Worm (Caenorhabditis elegans): ENCODE measurements around the gene T27A10.6.

Gene T27A10.6

ce11 chrX:3613665-3614064 is 17.5 kb upstream of the T27A10.6 start:
- TF ChIP-seq lin-32 (GFP tag; optimal IDR thresholded peaks at IDR 0.05) (no peak), ceh-43 (GFP tag; optimal IDR thresholded peaks at IDR 0.05) (no peak), drap-1 (GFP tag; optimal IDR thresholded peaks at IDR 0.05) (no peak), nhr-237 (tag; optimal IDR thresholded peaks at IDR 0.05) (no peak), unc-39 (tag; optimal IDR thresholded peaks at IDR 0.05) (no peak), sem-2 (GFP tag; optimal IDR thresholded peaks at IDR 0.05) (no peak), nhr-76 (tag; optimal IDR thresholded peaks at IDR 0.05) (no peak), pha-4 (tag; optimal IDR thresholded peaks at IDR 0.05) (no peak), unc-62 (GFP tag; optimal IDR thresholded peaks at IDR 0.05) (no peak), lsy-2 (tag; optimal IDR thresholded peaks at IDR 0.05) (no peak), elt-1 (tag; optimal IDR thresholded peaks at IDR 0.05; ENCODE audit: borderline replicate concordance, insufficient read depth) (no peak), sptf-1 (tag; optimal IDR thresholded peaks at IDR 0.05) (no peak), elt-3 (tag; optimal IDR thresholded peaks at IDR 0.05) (no peak), blmp-1 (tag; optimal IDR thresholded peaks at IDR 0.05) (no peak)

ce11 chrX:3611740-3612139 is 15.6 kb upstream of the T27A10.6 start:
- no peak for TF ChIP-seq lsy-2 (tag; optimal IDR thresholded peaks at IDR 0.05)
- TF ChIP-seq unc-62 (GFP tag; optimal IDR thresholded peaks at IDR 0.05): no peak
- TF ChIP-seq nhr-237 (tag; optimal IDR thresholded peaks at IDR 0.05): no peak
- TF ChIP-seq M03D4.4 (tag; optimal IDR thresholded peaks at IDR 0.05): no peak
- TF ChIP-seq ham-2 (GFP tag; optimal IDR thresholded peaks at IDR 0.05): no peak
- no peak for TF ChIP-seq mls-2 (tag; optimal IDR thresholded peaks at IDR 0.05)
- TF ChIP-seq ztf-11 (tag; optimal IDR thresholded peaks at IDR 0.05): no peak
- TF ChIP-seq ceh-39 (tag; optimal IDR thresholded peaks at IDR 0.05): no peak
- no peak for TF ChIP-seq tbx-8 (GFP tag; optimal IDR thresholded peaks at IDR 0.05)
- TF ChIP-seq zip-8 (tag; optimal IDR thresholded peaks at IDR 0.05): no peak
- TF ChIP-seq pha-4 (tag; optimal IDR thresholded peaks at IDR 0.05): no peak
- no peak for TF ChIP-seq mep-1 (tag; optimal IDR thresholded peaks at IDR 0.05)
- TF ChIP-seq nhr-76 (tag; optimal IDR thresholded peaks at IDR 0.05): no peak
- no peak for TF ChIP-seq mab-5 (tag; optimal IDR thresholded peaks at IDR 0.05)

DNA sequence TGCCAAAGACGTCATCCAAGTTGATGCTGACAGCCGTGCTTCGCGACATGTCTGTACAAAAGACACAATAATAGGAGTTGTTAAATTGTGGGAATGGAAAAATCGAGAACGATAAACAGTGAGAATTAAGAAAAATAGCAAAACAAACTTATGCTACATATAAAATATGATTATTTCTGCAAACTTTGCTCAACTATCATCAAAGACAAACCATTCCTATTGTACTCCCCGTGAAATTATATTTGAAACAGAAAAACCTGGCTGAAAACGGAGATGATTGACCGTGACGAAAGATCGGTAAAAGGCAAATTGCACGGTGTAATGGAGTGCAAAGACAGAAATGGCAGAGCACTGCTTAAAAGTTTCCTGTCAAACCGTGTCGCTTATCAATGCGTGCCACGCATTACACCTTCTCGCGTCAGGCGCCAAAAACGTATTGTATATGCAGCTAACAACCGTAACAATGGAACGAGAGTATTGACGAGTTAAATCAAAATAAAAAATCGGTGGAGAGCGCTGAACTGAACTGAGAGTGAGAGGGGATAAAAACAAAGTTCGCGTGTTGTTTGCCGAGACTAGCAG is 15.0 kb upstream of the T27A10.6 start, which contains the start of gene C18B2.5:
Gene C18B2.5, minus strand, starts transcription at position 51 of the 582 bp plus-strand sequence.
- no peak for TF ChIP-seq bed-3 (GFP tag; optimal IDR thresholded peaks at IDR 0.05)
- TF ChIP-seq sptf-1 (tag; optimal IDR thresholded peaks at IDR 0.05): no peak
- TF ChIP-seq ham-2 (GFP tag; optimal IDR thresholded peaks at IDR 0.05): no peak
- TF ChIP-seq ces-1 (GFP tag; optimal IDR thresholded peaks at IDR 0.05): no peak
- TF ChIP-seq lsy-2 (tag; optimal IDR thresholded peaks at IDR 0.05): no peak
- TF ChIP-seq ztf-11 (tag; optimal IDR thresholded peaks at IDR 0.05): no peak
- no peak for TF ChIP-seq pha-4 (tag; optimal IDR thresholded peaks at IDR 0.05)
- no peak for TF ChIP-seq M03D4.4 (tag; optimal IDR thresholded peaks at IDR 0.05)
- TF ChIP-seq zip-8 (tag; optimal IDR thresholded peaks at IDR 0.05): no peak
- no peak for TF ChIP-seq hlh-1 (tag; optimal IDR thresholded peaks at IDR 0.05)
- no peak for TF ChIP-seq drap-1 (GFP tag; optimal IDR thresholded peaks at IDR 0.05)
- TF ChIP-seq ceh-43 (GFP tag; optimal IDR thresholded peaks at IDR 0.05): no peak
- TF ChIP-seq snpc-4 (tag; optimal IDR thresholded peaks at IDR 0.05): no peak
- TF ChIP-seq unc-120 (tag; optimal IDR thresholded peaks at IDR 0.05; ENCODE audit: poor library complexity, severe bottlenecking): no peak
- TF ChIP-seq lin-13 (tag; optimal IDR thresholded peaks at IDR 0.05): no peak
- no peak for TF ChIP-seq elt-1 (tag; optimal IDR thresholded peaks at IDR 0.05; ENCODE audit: borderline replicate concordance, insufficient read depth)
- no peak for TF ChIP-seq nhr-2 (tag; optimal IDR thresholded peaks at IDR 0.05)
- no peak for TF ChIP-seq mep-1 (tag; optimal IDR thresholded peaks at IDR 0.05)

DNA sequence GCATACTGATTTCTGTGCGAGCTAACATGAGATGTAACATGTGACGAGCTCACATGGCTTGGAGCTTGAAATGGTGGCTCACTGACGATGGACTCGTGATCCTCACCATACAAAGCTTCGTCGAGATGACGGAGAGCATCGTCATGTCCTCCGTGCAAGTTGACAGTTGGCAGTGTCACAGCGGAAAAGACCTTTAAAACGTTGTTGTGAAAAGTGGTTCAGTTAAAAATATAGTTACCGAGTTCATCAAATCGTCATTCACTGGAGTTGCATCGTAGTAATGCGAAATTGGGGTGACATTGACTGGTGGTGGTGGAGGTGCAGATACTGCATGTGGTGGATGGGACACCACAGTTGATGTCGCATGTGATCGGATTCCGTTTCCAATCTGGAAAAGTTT is 14.3 kb upstream of the T27A10.6 start:
- no peak for TF ChIP-seq lin-13 (tag; optimal IDR thresholded peaks at IDR 0.05)
- TF ChIP-seq nhr-237 (tag; optimal IDR thresholded peaks at IDR 0.05): no peak
- TF ChIP-seq ces-1 (GFP tag; optimal IDR thresholded peaks at IDR 0.05): no peak
- TF ChIP-seq unc-62 (GFP tag; optimal IDR thresholded peaks at IDR 0.05): no peak
- no peak for TF ChIP-seq lin-32 (GFP tag; optimal IDR thresholded peaks at IDR 0.05)
- no peak for TF ChIP-seq unc-39 (tag; optimal IDR thresholded peaks at IDR 0.05)

- TF ChIP-seq pha-4 (tag; optimal IDR thresholded peaks at IDR 0.05): peak; percentile 28
- TF ChIP-seq snpc-4 (tag; optimal IDR thresholded peaks at IDR 0.05): no peak
- peak; percentile 57 for TF ChIP-seq mep-1 (tag; optimal IDR thresholded peaks at IDR 0.05)
- TF ChIP-seq tbx-8 (GFP tag; optimal IDR thresholded peaks at IDR 0.05): no peak
- TF ChIP-seq ham-2 (GFP tag; optimal IDR thresholded peaks at IDR 0.05): no peak
- no peak for TF ChIP-seq sptf-1 (tag; optimal IDR thresholded peaks at IDR 0.05)
- TF ChIP-seq unc-120 (tag; optimal IDR thresholded peaks at IDR 0.05; ENCODE audit: poor library complexity, severe bottlenecking): peak; percentile 79
- TF ChIP-seq nhr-12 (tag; optimal IDR thresholded peaks at IDR 0.05): no peak
- no peak for TF ChIP-seq sem-2 (GFP tag; optimal IDR thresholded peaks at IDR 0.05)
- TF ChIP-seq nhr-28 (tag; optimal IDR thresholded peaks at IDR 0.05): no peak
- TF ChIP-seq unc-39 (tag; optimal IDR thresholded peaks at IDR 0.05): no peak
- TF ChIP-seq bed-3 (GFP tag; optimal IDR thresholded peaks at IDR 0.05): no peak
- TF ChIP-seq drap-1 (GFP tag; optimal IDR thresholded peaks at IDR 0.05): peak; percentile 27
- TF ChIP-seq nhr-237 (tag; optimal IDR thresholded peaks at IDR 0.05): peak; percentile 17
- peak; percentile 58 for TF ChIP-seq ces-1 (GFP tag; optimal IDR thresholded peaks at IDR 0.05)
- no peak for TF ChIP-seq nhr-76 (tag; optimal IDR thresholded peaks at IDR 0.05)
- TF ChIP-seq ceh-39 (tag; optimal IDR thresholded peaks at IDR 0.05): peak; percentile 4
- TF ChIP-seq ztf-11 (tag; optimal IDR thresholded peaks at IDR 0.05): no peak
- TF ChIP-seq lin-13 (tag; optimal IDR thresholded peaks at IDR 0.05): no peak
- TF ChIP-seq ceh-83 (GFP tag; optimal IDR thresholded peaks at IDR 0.05): no peak
- TF ChIP-seq M03D4.4 (tag; optimal IDR thresholded peaks at IDR 0.05): no peak
- no peak for TF ChIP-seq hlh-1 (tag; optimal IDR thresholded peaks at IDR 0.05)
- TF ChIP-seq zip-8 (tag; optimal IDR thresholded peaks at IDR 0.05): no peak
- TF ChIP-seq lin-32 (GFP tag; optimal IDR thresholded peaks at IDR 0.05): no peak
- TF ChIP-seq nhr-2 (tag; optimal IDR thresholded peaks at IDR 0.05): no peak
- no peak for TF ChIP-seq mab-5 (tag; optimal IDR thresholded peaks at IDR 0.05)
- peak; percentile 72 for TF ChIP-seq mls-2 (tag; optimal IDR thresholded peaks at IDR 0.05)
- no peak for TF ChIP-seq cnd-1 (tag; optimal IDR thresholded peaks at IDR 0.05)
- TF ChIP-seq ceh-43 (GFP tag; optimal IDR thresholded peaks at IDR 0.05): peak; percentile 46
- no peak for TF ChIP-seq blmp-1 (tag; optimal IDR thresholded peaks at IDR 0.05)
- no peak for TF ChIP-seq elt-3 (tag; optimal IDR thresholded peaks at IDR 0.05)
- TF ChIP-seq flh-1 (GFP tag; optimal IDR thresholded peaks at IDR 0.05): no peak
- peak; percentile 83 for TF ChIP-seq unc-62 (GFP tag; optimal IDR thresholded peaks at IDR 0.05)
Observed at ce11 chrX:3605727-3606126, 9.6 kb upstream of the T27A10.6 start, which contains the start of gene C18B2.4. Gene C18B2.4, minus strand, starts transcription at chrX:3605741.

Data from whole organism, mixed stage, embryonic.